Worm (Caenorhabditis elegans) whole organism, L4/young adult: Measurements from ENCODE around the gene gldi-11.

Experiments
- W03F9.2 ChIP-seq: fragments of 150-350 bp; optimal IDR thresholded peaks from 2 replicates; lab custom pipeline; 2014; ENCODE audit warnings: missing biosample characterization, missing genetic modification characterization
- dao-5 ChIP-seq: sonication (generic microtip); optimal IDR thresholded peaks from 2 replicates; lab custom pipeline; 2016; ENCODE audit warnings: missing genotype, missing genetic modification characterization, moderate library complexity, missing compliant biosample characterization
- him-1 ChIP-seq: sonication (generic microtip); optimal IDR thresholded peaks from 2 replicates; lab custom pipeline; 2016; ENCODE audit warnings: missing genotype, missing genetic modification reagents, missing genetic modification characterization, missing compliant biosample characterization

Gene gldi-11

ce11 chrII:4945695-4946094 is at the start of gene gldi-11, which contains the start of gene ZK546.2:
Gene gldi-11 (minus strand): TSS chrII:4945789.
Gene ZK546.2 (plus strand): TSS chrII:4946027.
- TF ChIP-seq W03F9.2 (tag; lab: Kevin White, UChicago) (no peak), dao-5 (tag; lab: Kevin White, UChicago) (no peak), him-1 (tag; lab: Kevin White, UChicago) (no peak)

ce11 chrII:4994939-4995338 is 49.4 kb upstream of the gldi-11 start, which contains the start of gene rnh-1.0:
Gene rnh-1.0 (plus strand): TSS chrII:4995327.
- no peak for TF ChIP-seq him-1 (tag; lab: Kevin White, UChicago)
- no peak for TF ChIP-seq W03F9.2 (tag; lab: Kevin White, UChicago)
- TF ChIP-seq dao-5 (tag; lab: Kevin White, UChicago), result no peak

DNA sequence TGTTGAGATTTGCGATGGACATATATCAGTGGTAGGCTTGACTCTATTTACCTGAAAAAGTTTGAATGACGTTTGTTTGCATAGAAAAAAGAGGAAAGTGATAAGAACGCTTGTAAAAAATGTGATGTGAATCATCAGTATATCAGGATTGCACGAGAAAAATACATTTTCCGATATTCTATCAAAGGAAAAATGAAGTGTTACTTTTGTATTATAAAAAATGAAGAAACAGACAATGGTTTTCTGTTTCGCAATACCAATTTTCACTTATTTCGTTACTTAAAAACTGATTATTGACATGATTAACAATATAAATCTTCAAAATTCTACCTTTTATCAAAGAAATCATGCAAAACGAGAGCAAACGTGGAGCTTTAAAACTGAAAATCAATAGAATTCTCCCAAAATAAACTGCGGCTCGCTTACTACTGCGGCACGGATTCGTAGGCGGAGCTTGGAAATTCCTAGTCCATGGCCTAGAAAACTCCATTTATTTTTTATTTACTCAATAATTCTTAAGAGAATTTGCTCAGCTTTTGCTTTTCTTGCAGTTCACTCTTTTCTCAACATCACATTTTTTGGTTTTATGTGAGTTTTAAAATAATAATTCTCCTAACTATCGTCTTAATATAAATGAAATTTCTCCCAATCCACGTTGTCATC is 48.1 kb upstream of the gldi-11 start, which contains the start of the genes eif-1 and vps-24:
eif-1 (minus strand) TSS at position 51 of the 663 bp plus-strand sequence.
vps-24 (plus strand) TSS at position 469 of the 663 bp plus-strand sequence.
- no peak for TF ChIP-seq dao-5 (tag; lab: Kevin White, UChicago)
- TF ChIP-seq him-1 (tag; lab: Kevin White, UChicago), result no peak
- peak; percentile 33 for TF ChIP-seq W03F9.2 (tag; lab: Kevin White, UChicago)

- TF ChIP-seq W03F9.2 (tag; lab: Kevin White, UChicago), result no peak
- no peak for TF ChIP-seq him-1 (tag; lab: Kevin White, UChicago)
- no peak for TF ChIP-seq dao-5 (tag; lab: Kevin White, UChicago)
Observed at ce11 chrII:4992977-4993376, 47.4 kb upstream of the gldi-11 start, which contains the start of gene pigb-1. Gene pigb-1 (minus strand): TSS chrII:4993077.

DNA sequence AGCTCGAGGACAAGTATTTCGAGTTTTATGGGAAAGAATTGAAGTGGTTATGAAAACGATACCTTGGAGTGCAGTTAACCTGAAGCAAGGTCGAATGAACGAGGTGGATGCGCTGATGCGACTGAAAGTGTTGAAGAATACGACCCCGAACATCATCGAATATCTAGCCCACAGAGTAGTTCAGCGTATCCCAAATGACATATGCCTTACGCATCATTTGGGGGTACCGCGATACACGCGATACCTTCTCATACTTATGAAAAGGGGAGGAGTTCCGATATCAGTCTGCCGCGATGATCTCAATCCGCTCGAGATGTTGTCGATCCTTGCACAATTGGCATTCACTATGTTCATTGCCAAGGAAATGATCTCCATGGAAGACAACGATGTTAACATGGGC is 44.2 kb upstream of the gldi-11 start, which contains the start of gene T27F7.12:
T27F7.12 (plus strand) TSS at position 301 of the 400 bp plus-strand sequence.
- TF ChIP-seq W03F9.2 (tag; lab: Kevin White, UChicago) (no peak), him-1 (tag; lab: Kevin White, UChicago) (no peak), dao-5 (tag; lab: Kevin White, UChicago) (no peak)

- TF ChIP-seq W03F9.2 (tag; lab: Kevin White, UChicago), result no peak
- TF ChIP-seq him-1 (tag; lab: Kevin White, UChicago), result no peak
Observed at ce11 chrII:4987257-4987656, 41.7 kb upstream of the gldi-11 start.

DNA sequence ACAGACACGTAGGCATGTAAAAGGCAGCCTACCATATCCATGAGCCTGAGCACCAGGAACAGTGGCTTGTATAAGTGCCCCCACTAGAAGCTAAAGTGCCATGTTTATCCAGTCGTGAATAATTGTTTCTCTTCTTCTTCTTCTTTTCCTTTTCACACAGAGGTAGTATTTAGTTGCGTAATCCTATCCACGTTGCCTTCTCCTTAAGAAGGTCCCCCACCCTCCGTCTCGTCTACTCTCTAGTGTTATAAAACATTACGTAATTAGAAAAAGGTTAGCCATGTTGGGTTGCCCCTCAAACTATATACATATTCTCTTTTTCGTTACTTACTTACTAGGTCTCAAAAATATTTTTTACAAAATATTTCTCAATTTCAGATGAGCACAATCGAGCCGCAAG is 41.1 kb upstream of the gldi-11 start:
- TF ChIP-seq W03F9.2 (tag; lab: Kevin White, UChicago), result no peak
- no peak for TF ChIP-seq dao-5 (tag; lab: Kevin White, UChicago)
- no peak for TF ChIP-seq him-1 (tag; lab: Kevin White, UChicago)

- TF ChIP-seq W03F9.2 (tag; lab: Kevin White, UChicago), result no peak
- no peak for TF ChIP-seq dao-5 (tag; lab: Kevin White, UChicago)
- no peak for TF ChIP-seq him-1 (tag; lab: Kevin White, UChicago)
Observed at ce11 chrII:4985961-4986503, 40.4 kb upstream of the gldi-11 start.

- TF ChIP-seq him-1 (tag; lab: Kevin White, UChicago), result no peak
- TF ChIP-seq dao-5 (tag; lab: Kevin White, UChicago), result no peak
- TF ChIP-seq W03F9.2 (tag; lab: Kevin White, UChicago), result no peak
Observed at ce11 chrII:4984151-4984550, 38.6 kb upstream of the gldi-11 start.

DNA sequence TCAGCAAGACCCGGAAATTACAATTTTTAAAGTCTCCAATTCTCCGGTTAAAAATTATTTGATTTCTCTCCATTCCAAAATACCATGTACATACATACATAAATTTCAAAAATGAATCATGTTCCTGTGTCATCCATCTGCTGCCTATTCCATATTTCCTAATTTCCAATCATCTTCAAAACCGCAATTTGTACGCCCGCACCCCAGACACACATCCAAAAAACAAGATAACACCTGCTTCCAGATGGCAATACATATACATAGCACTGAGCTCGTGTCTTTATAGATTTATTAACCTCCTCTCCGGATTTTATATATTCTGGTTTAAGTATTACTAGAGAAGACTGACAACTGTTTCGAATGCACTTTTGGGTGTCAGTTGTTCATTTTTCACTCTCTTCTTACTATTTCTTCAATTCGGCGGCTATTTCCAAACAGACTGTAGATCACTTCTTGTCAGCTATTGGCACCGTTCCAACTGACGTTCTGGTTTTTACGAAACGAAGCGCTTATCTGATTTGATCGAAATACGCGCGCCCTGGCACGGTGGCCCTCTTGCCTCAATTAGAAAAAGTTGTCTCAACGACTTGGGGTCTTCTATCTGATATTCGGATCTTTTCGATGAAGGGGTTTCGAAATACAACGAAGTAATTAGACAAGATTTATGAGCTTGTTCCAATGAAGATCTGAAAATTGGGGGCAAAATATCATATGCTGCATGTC is 36.3 kb upstream of the gldi-11 start:
- no peak for TF ChIP-seq dao-5 (tag; lab: Kevin White, UChicago)
- no peak for TF ChIP-seq him-1 (tag; lab: Kevin White, UChicago)
- TF ChIP-seq W03F9.2 (tag; lab: Kevin White, UChicago), result no peak

DNA sequence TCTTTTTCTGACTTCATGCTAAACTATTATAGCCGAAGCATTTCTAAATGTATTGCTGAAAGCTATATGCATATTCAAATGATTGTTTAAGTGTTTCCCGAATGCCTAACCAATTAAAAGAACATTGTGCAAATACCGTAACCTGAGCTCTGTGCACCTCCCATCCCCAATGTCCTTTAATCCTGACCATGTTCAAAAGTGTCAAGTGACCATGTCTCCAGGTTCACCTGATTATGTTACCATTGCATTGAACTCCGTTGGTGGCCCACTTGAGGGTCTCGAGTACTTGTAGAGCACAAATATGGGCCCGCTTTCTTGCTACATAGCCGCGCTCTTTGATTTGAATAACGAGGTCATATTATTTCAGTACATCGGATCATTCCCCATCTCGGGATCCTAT is 29.7 kb upstream of the gldi-11 start:
- TF ChIP-seq dao-5 (tag; lab: Kevin White, UChicago) (no peak), W03F9.2 (tag; lab: Kevin White, UChicago) (no peak), him-1 (tag; lab: Kevin White, UChicago) (no peak)

- TF ChIP-seq dao-5 (tag; lab: Kevin White, UChicago), result no peak
- TF ChIP-seq W03F9.2 (tag; lab: Kevin White, UChicago), result no peak
- no peak for TF ChIP-seq him-1 (tag; lab: Kevin White, UChicago)
Observed at ce11 chrII:4974448-4974951, 28.9 kb upstream of the gldi-11 start.

ce11 chrII:4968863-4969262 is 23.3 kb upstream of the gldi-11 start, which contains the start of gene shc-2:
Gene shc-2 (plus strand): TSS chrII:4969163.
- TF ChIP-seq him-1 (tag; lab: Kevin White, UChicago) (no peak), W03F9.2 (tag; lab: Kevin White, UChicago) (no peak), dao-5 (tag; lab: Kevin White, UChicago) (no peak)
